Fruit fly (Drosophila melanogaster) whole organism, embryonic: Measurements from ENCODE around the gene CG45488.

Source experiments
- Antp ChIP-seq: fragments of 200-800 bp; sonication (Bioruptor generic); optimal IDR thresholded peaks from 3 replicates; lab custom pipeline; 2016; ENCODE audit warnings: missing biosample characterization, missing genetic modification characterization
- Atf6 ChIP-seq: fragments of 200-800 bp; sonication (Bioruptor generic); IDR thresholded peaks from 2 replicates; pipeline ENCODE4 v1.3.6; 2022; ENCODE audit warnings: missing biosample characterization, missing genetic modification characterization
- BEAF-32 ChIP-seq: fragments of 200-800 bp; sonication (Bioruptor generic); optimal IDR thresholded peaks from 3 replicates; lab custom pipeline; 2017; ENCODE audit warnings: missing biosample characterization, missing genetic modification characterization, mild to moderate bottlenecking, moderate library complexity, missing genetic modification reagents
- CG10431 ChIP-seq: fragments of 200-800 bp; sonication (Bioruptor generic); optimal IDR thresholded peaks from 3 replicates; lab custom pipeline; 2018; ENCODE audit warnings: missing biosample characterization, mild to moderate bottlenecking, missing genetic modification characterization
- CG10543 ChIP-seq: fragments of 200-800 bp; sonication (Bioruptor generic); optimal IDR thresholded peaks from 3 replicates; lab custom pipeline; 2017; ENCODE audit warnings: missing biosample characterization, mild to moderate bottlenecking, missing genetic modification characterization, moderate library complexity
- CG11504 ChIP-seq: fragments of 200-800 bp; sonication (Bioruptor generic); optimal IDR thresholded peaks from 3 replicates; lab custom pipeline; 2019; ENCODE audit warnings: missing biosample characterization, mild to moderate bottlenecking, missing genetic modification characterization, moderate library complexity
- CG11560 ChIP-seq: fragments of 200-800 bp; sonication (Bioruptor generic); IDR thresholded peaks from 3 replicates; pipeline ENCODE4 v1.3.6; 2022; ENCODE audit warnings: missing biosample characterization, missing genetic modification characterization
- CG12942 ChIP-seq: fragments of 200-800 bp; sonication (Bioruptor generic); optimal IDR thresholded peaks from 3 replicates; lab custom pipeline; 2016; ENCODE audit warnings: missing biosample characterization, missing genetic modification characterization
- CG13296 ChIP-seq: fragments of 200-800 bp; sonication (Bioruptor generic); optimal IDR thresholded peaks from 3 replicates; lab custom pipeline; 2018; ENCODE audit warnings: missing biosample characterization, mild to moderate bottlenecking, missing genetic modification characterization
- CG14860 ChIP-seq: fragments of 200-800 bp; sonication (Bioruptor generic); IDR thresholded peaks from 3 replicates; pipeline ENCODE4 v1.3.6; 2022; ENCODE audit warnings: missing biosample characterization, missing genetic modification characterization; ENCODE audit not compliant: partially characterized antibody
- CG15514 ChIP-seq: fragments of 200-800 bp; sonication (Bioruptor generic); optimal IDR thresholded peaks from 3 replicates; lab custom pipeline; 2017; ENCODE audit warnings: missing biosample characterization, missing genetic modification characterization, mild to moderate bottlenecking, moderate library complexity, missing genetic modification reagents
- CG16813 ChIP-seq: fragments of 200-800 bp; sonication (Bioruptor generic); IDR thresholded peaks from 3 replicates; pipeline ENCODE4 v1.3.6; 2022; ENCODE audit warnings: missing biosample characterization, missing genetic modification characterization; ENCODE audit not compliant: partially characterized antibody
- CG17385 ChIP-seq: fragments of 200-800 bp; sonication (Bioruptor generic); optimal IDR thresholded peaks from 3 replicates; lab custom pipeline; 2018; ENCODE audit warnings: missing biosample characterization, mild to moderate bottlenecking, missing genetic modification characterization
- CG2889 ChIP-seq: fragments of 200-800 bp; sonication (Bioruptor generic); IDR thresholded peaks from 3 replicates; pipeline ENCODE4 v1.3.6; 2022; ENCODE audit warnings: missing biosample characterization, missing genetic modification characterization
- CG31224 ChIP-seq: fragments of 200-800 bp; sonication (Bioruptor generic); IDR thresholded peaks from 2 replicates; pipeline ENCODE4 v1.3.6; 2022; ENCODE audit warnings: missing biosample characterization, missing genetic modification characterization
- CG32532 ChIP-seq: fragments of 200-800 bp; sonication (Bioruptor generic); IDR thresholded peaks from 2 replicates; pipeline ENCODE4 v1.3.6; 2022; ENCODE audit warnings: missing biosample characterization, missing genetic modification characterization
- CG34376 ChIP-seq: fragments of 200-800 bp; sonication (Bioruptor generic); optimal IDR thresholded peaks from 2 replicates; lab custom pipeline; 2018; ENCODE audit warnings: missing biosample characterization, mild to moderate bottlenecking, missing genetic modification characterization
- CG5953 ChIP-seq: fragments of 200-800 bp; sonication (Bioruptor generic); IDR thresholded peaks from 2 replicates; pipeline ENCODE4 v1.3.6; 2022; ENCODE audit warnings: missing biosample characterization, missing genetic modification characterization
- CG8290 ChIP-seq, 3 experiments: fragments of 200-800 bp; sonication (Bioruptor generic); optimal IDR thresholded peaks; 2 replicates each; lab custom pipeline; 2016 to 2019; ENCODE audit warnings: missing biosample characterization in 3 of 3, missing genetic modification characterization in 3 of 3, mild to moderate bottlenecking in 2 of 3, moderate library complexity in 1 of 3
- D19B ChIP-seq: fragments of 200-800 bp; sonication (Bioruptor generic); optimal IDR thresholded peaks from 2 replicates; lab custom pipeline; 2017; ENCODE audit warnings: missing biosample characterization, mild to moderate bottlenecking, missing genetic modification characterization
- Dref ChIP-seq: fragments of 200-800 bp; sonication (Bioruptor generic); IDR thresholded peaks from 2 replicates; pipeline ENCODE4 v1.3.6; 2022; ENCODE audit warnings: missing biosample characterization, missing genetic modification characterization
- Fer1 ChIP-seq: fragments of 200-800 bp; sonication (Bioruptor generic); optimal IDR thresholded peaks from 2 replicates; lab custom pipeline; 2017; ENCODE audit warnings: missing biosample characterization, mild to moderate bottlenecking, missing genetic modification characterization
- HLH4C ChIP-seq: fragments of 200-800 bp; sonication (Bioruptor generic); IDR thresholded peaks from 3 replicates; pipeline ENCODE4 v1.3.6; 2022; ENCODE audit warnings: missing biosample characterization, missing genetic modification characterization; ENCODE audit not compliant: partially characterized antibody
- Hr51 ChIP-seq, 2 experiments: fragments of 200-800 bp; sonication (Bioruptor generic); optimal IDR thresholded peaks; 2 replicates in 1 of 2; 3 replicates in 1 of 2; lab custom pipeline; 2016 to 2018; ENCODE audit warnings: missing biosample characterization in 2 of 2, missing genetic modification characterization in 2 of 2, mild to moderate bottlenecking in 1 of 2, moderate library complexity in 1 of 2
- Hsf ChIP-seq: fragments of 200-800 bp; sonication (Bioruptor generic); optimal IDR thresholded peaks from 3 replicates; lab custom pipeline; 2016; ENCODE audit warnings: missing biosample characterization, missing genetic modification characterization
- Neu2 ChIP-seq: fragments of 200-800 bp; sonication (Bioruptor generic); optimal IDR thresholded peaks from 3 replicates; lab custom pipeline; 2016; ENCODE audit warnings: missing biosample characterization, missing genetic modification characterization, borderline replicate concordance
- Trl ChIP-seq, 3 experiments: fragments of >200 bp in 2 of 3; fragments of 200-800 bp in 1 of 3; sonication (Bioruptor generic) in 1 of 3; optimal IDR thresholded peaks; 2 replicates in 1 of 3; 3 replicates in 2 of 3; lab custom pipeline; 2016 to 2017; ENCODE audit warnings: missing biosample characterization in 1 of 3, missing genetic modification characterization in 1 of 3
- amos ChIP-seq: fragments of 200-800 bp; sonication (Bioruptor generic); IDR thresholded peaks from 2 replicates; pipeline ENCODE4 v1.3.6; 2022; ENCODE audit warnings: missing biosample characterization, missing genetic modification characterization; ENCODE audit not compliant: partially characterized antibody
- dmrt99B ChIP-seq: fragments of 200-800 bp; sonication (Bioruptor generic); optimal IDR thresholded peaks from 2 replicates; lab custom pipeline; 2018; ENCODE audit warnings: missing biosample characterization, mild to moderate bottlenecking, missing genetic modification characterization, moderate library complexity
- dpn ChIP-seq, 2 experiments: fragments of 200-800 bp; sonication (Bioruptor generic); optimal IDR thresholded peaks; 3 replicates each; lab custom pipeline; 2016; ENCODE audit warnings: missing biosample characterization in 2 of 2, missing genetic modification characterization in 2 of 2
- emc ChIP-seq: fragments of 200-800 bp; sonication (Bioruptor generic); optimal IDR thresholded peaks from 2 replicates; lab custom pipeline; 2016; ENCODE audit warnings: missing biosample characterization, missing genetic modification characterization
- ewg ChIP-seq: fragments of 200-800 bp; sonication (Bioruptor generic); optimal IDR thresholded peaks from 3 replicates; lab custom pipeline; 2017; ENCODE audit warnings: mild to moderate bottlenecking, missing biosample characterization, missing genetic modification reagents, missing genetic modification characterization
- fd3F ChIP-seq: fragments of 200-800 bp; sonication (Bioruptor generic); optimal IDR thresholded peaks from 2 replicates; lab custom pipeline; 2018; ENCODE audit warnings: missing biosample characterization, mild to moderate bottlenecking, missing genetic modification characterization, moderate library complexity
- knrl ChIP-seq: fragments of 200-800 bp; sonication (Bioruptor generic); IDR thresholded peaks from 3 replicates; pipeline ENCODE4 v1.3.6; 2022; ENCODE audit warnings: missing biosample characterization, missing genetic modification characterization; ENCODE audit not compliant: partially characterized antibody
- pnt ChIP-seq: fragments of 200-800 bp; sonication (Bioruptor generic); optimal IDR thresholded peaks from 3 replicates; lab custom pipeline; 2016; ENCODE audit warnings: missing biosample characterization, missing genetic modification characterization
- pzg ChIP-seq: fragments of 200-800 bp; sonication (Bioruptor generic); optimal IDR thresholded peaks from 3 replicates; lab custom pipeline; 2018; ENCODE audit warnings: missing biosample characterization, mild to moderate bottlenecking, missing genetic modification characterization, moderate library complexity
- salm ChIP-seq: fragments of 200-800 bp; sonication (Bioruptor generic); optimal IDR thresholded peaks from 2 replicates; lab custom pipeline; 2018; ENCODE audit warnings: missing biosample characterization, mild to moderate bottlenecking, missing genetic modification characterization
- sr ChIP-seq: fragments of 200-800 bp; sonication (Bioruptor generic); IDR thresholded peaks from 3 replicates; pipeline ENCODE4 v1.3.6; 2022; ENCODE audit warnings: missing biosample characterization, missing genetic modification characterization
- vnd ChIP-seq: fragments of 200-800 bp; sonication (Bioruptor generic); IDR thresholded peaks from 3 replicates; pipeline ENCODE4 v1.3.6; 2022; ENCODE audit warnings: missing biosample characterization, missing genetic modification characterization; ENCODE audit not compliant: partially characterized antibody
- z ChIP-seq: fragments of 200-800 bp; sonication (Bioruptor generic); IDR thresholded peaks from 3 replicates; pipeline ENCODE4 v1.3.6; 2022; ENCODE audit warnings: missing biosample characterization, missing genetic modification characterization

CG45488 gene

dm6 chrX:19964215-19964614, 44.0 kb upstream of the CG45488 start (continued):
- TF ChIP-seq CG17385 (GFP tag; lab: Kevin White, UChicago) = peak; percentile 31
- no peak for TF ChIP-seq CG34376 (GFP tag; lab: Kevin White, UChicago)
- TF ChIP-seq CG5953 (GFP tag; lab: Robert Waterston, UW) = no peak
- TF ChIP-seq CG2889 (GFP tag; lab: Robert Waterston, UW) = 0 out of 3 replicates have a peak, but pooled peaks have one; percentile 18
- peak; percentile 0 for TF ChIP-seq CG12942 (GFP tag; lab: Kevin White, UChicago)
- TF ChIP-seq CG10543 = peak; percentile 43
- TF ChIP-seq Antp (GFP tag; lab: Kevin White, UChicago) = peak; percentile 34
- TF ChIP-seq Fer1 (GFP tag; lab: Kevin White, UChicago) = peak; percentile 26
- TF ChIP-seq CG11504 = peak; percentile 73
- no peak for TF ChIP-seq CG31224
- peak; percentile 44 for TF ChIP-seq fd3F (GFP tag; lab: Kevin White, UChicago)
- peak; percentile 53 for TF ChIP-seq dmrt99B
- peak; percentile 10 for TF ChIP-seq CG15514
- peak; percentile 15 for TF ChIP-seq Hsf (GFP tag; lab: Kevin White, UChicago)
- TF ChIP-seq dpn (GFP tag; optimal IDR thresholded peaks at IDR 0.05; lab: Kevin White, UChicago) = peak; percentile 46 to 52
- 0 out of 2 replicates have a peak, but pooled peaks have one; percentile 21 for TF ChIP-seq Atf6
- peak in 1 of 2 experiments; percentile 70 for TF ChIP-seq Hr51 (GFP tag; optimal IDR thresholded peaks at IDR 0.05; lab: Kevin White, UChicago)
- no peak for TF ChIP-seq CG16813
- peak; percentile 27 for TF ChIP-seq pnt (GFP tag; lab: Kevin White, UChicago)

dm6 chrX:19960881-19961347, 40.7 kb upstream of the CG45488 start, which contains the start of gene Nep3:
Nep3 (plus strand) TSS chrX:19961297.
- TF ChIP-seq knrl (GFP tag; lab: Robert Waterston, UW) (0 out of 3 replicates have a peak, but pooled peaks have one; percentile 29), CG32532 (GFP tag; lab: Robert Waterston, UW) (no peak), pzg (GFP tag; lab: Kevin White, UChicago) (peak; percentile 35), CG8290 (GFP tag; optimal IDR thresholded peaks at IDR 0.05; lab: Kevin White, UChicago) (no peak), CG8290 (tag; optimal IDR thresholded peaks at IDR 0.05; lab: Kevin White, UChicago) (peak in 1 of 2 experiments; percentile 10), sr (GFP tag; lab: Robert Waterston, UW) (no peak), BEAF-32 (GFP tag; lab: Kevin White, UChicago) (peak; percentile 11), z (peak; percentile 72; the same call in 2 of the 3 replicates), CG13296 (no peak), Trl (optimal IDR thresholded peaks at IDR 0.05; lab: Kevin White, UChicago) (peak in 1 of 2 experiments; percentile 5), Trl (GFP tag; optimal IDR thresholded peaks at IDR 0.05; lab: Kevin White, UChicago) (no peak), ewg (peak; percentile 98), amos (GFP tag; lab: Robert Waterston, UW) (peak; percentile 20; the same call in 1 of the 2 replicates), Neu2 (GFP tag; lab: Kevin White, UChicago) (no peak), salm (tag; lab: Kevin White, UChicago) (no peak), Dref (GFP tag; lab: Robert Waterston, UW) (peak; percentile 38; the same call in 1 of the 2 replicates), CG11560 (tag; lab: Robert Waterston, UW) (peak; percentile 71; the same call in 2 of the 3 replicates)
- TF ChIP-seq, all 482 proteins: peak for 10

dm6 chrX:19959353-19959969, 39.2 kb upstream of the CG45488 start, which contains the start of gene CG12655:
CG12655 (minus strand) TSS chrX:19959403.
- TF ChIP-seq CG14860 = peak; percentile 50; the same call in 2 of the 3 replicates
- TF ChIP-seq D19B (GFP tag; lab: Kevin White, UChicago) = peak; percentile 45
- TF ChIP-seq emc (GFP tag; lab: Kevin White, UChicago) = no peak
- TF ChIP-seq vnd (GFP tag; lab: Robert Waterston, UW) = peak; percentile 24; the same call in 1 of the 3 replicates
- peak; percentile 72 for TF ChIP-seq HLH4C (GFP tag; lab: Robert Waterston, UW)
- TF ChIP-seq CG16813 = peak; percentile 63
- TF ChIP-seq CG10431 (GFP tag; lab: Kevin White, UChicago) = no peak
